Fruit fly (Drosophila melanogaster): ENCODE results near the gene Abcd3.

- no peak for TF ChIP-seq CG8159 (tag; optimal IDR thresholded peaks at IDR 0.05)
- no peak for TF ChIP-seq CG14655 (GFP tag; optimal IDR thresholded peaks at IDR 0.05)
- no peak for TF ChIP-seq CG32121 (GFP tag; IDR thresholded peaks at IDR 0.05)
These were observed 38.6 kb upstream of the Abcd3 start for dm6 chrX:19711936-19712335.

Measured in whole organism, pupa.